Fruit fly (Drosophila melanogaster): ENCODE results near the gene comt.

dm6 chrX:13305323-13305722 is 46.5 kb downstream of the comt start:
- no peak for TF ChIP-seq pan (optimal IDR thresholded peaks at IDR 0.05)
- no peak for TF ChIP-seq Dif (GFP tag; optimal IDR thresholded peaks at IDR 0.05; ENCODE audit: partially characterized antibody)
- TF ChIP-seq ey (GFP tag; optimal IDR thresholded peaks at IDR 0.05) = no peak
- no peak for TF ChIP-seq psq (GFP tag; optimal IDR thresholded peaks at IDR 0.05)
- TF ChIP-seq h (GFP tag; optimal IDR thresholded peaks at IDR 0.05) = peak; percentile 17
- TF ChIP-seq usp (GFP tag; optimal IDR thresholded peaks at IDR 0.05) = no peak

Data from whole organism, wandering third instar larva.